Fruit fly (Drosophila melanogaster) whole organism, embryonic: ENCODE data around the gene IntS2.

ENCODE experiments used
- BEAF-32 ChIP-seq: fragments of 200-800 bp; sonication (Bioruptor generic); optimal IDR thresholded peaks from 3 replicates; lab custom pipeline; 2017; ENCODE audit warnings: missing biosample characterization, missing genetic modification characterization, mild to moderate bottlenecking, moderate library complexity, missing genetic modification reagents
- Bdp1 ChIP-seq: fragments of 200-800 bp; sonication (Bioruptor generic); optimal IDR thresholded peaks from 3 replicates; lab custom pipeline; 2016; ENCODE audit warnings: missing biosample characterization, missing genetic modification characterization
- Bteb2 ChIP-seq: fragments of 200-800 bp; sonication (Bioruptor generic); optimal IDR thresholded peaks from 2 replicates; lab custom pipeline; 2016; ENCODE audit warnings: missing biosample characterization, missing genetic modification characterization
- CG10209 ChIP-seq: fragments of 200-800 bp; sonication (Bioruptor generic); optimal IDR thresholded peaks from 3 replicates; lab custom pipeline; 2017; ENCODE audit warnings: missing biosample characterization, mild to moderate bottlenecking, missing genetic modification characterization, missing genetic modification reagents
- CG11723 ChIP-seq: fragments of 200-800 bp; sonication (Bioruptor generic); optimal IDR thresholded peaks from 2 replicates; lab custom pipeline; 2017; ENCODE audit warnings: missing biosample characterization, mild to moderate bottlenecking, missing genetic modification characterization
- CG13894 ChIP-seq: fragments of 200-800 bp; sonication (Bioruptor generic); optimal IDR thresholded peaks from 3 replicates; lab custom pipeline; 2018; ENCODE audit warnings: missing biosample characterization, mild to moderate bottlenecking, missing genetic modification characterization, moderate library complexity
- CG14667 ChIP-seq: fragments of 200-800 bp; sonication (Bioruptor generic); IDR thresholded peaks from 2 replicates; pipeline ENCODE4 v1.3.6; 2022; ENCODE audit warnings: missing biosample characterization, missing genetic modification characterization
- CG14710 ChIP-seq: fragments of 200-800 bp; sonication (Bioruptor generic); optimal IDR thresholded peaks from 3 replicates; lab custom pipeline; 2019; ENCODE audit warnings: missing biosample characterization, mild to moderate bottlenecking, missing genetic modification characterization, moderate library complexity
- CG1647 ChIP-seq: fragments of 200-800 bp; sonication (Bioruptor generic); optimal IDR thresholded peaks from 3 replicates; lab custom pipeline; 2016; ENCODE audit warnings: missing biosample characterization, missing genetic modification characterization
- CG17612 ChIP-seq: fragments of 200-800 bp; sonication (Bioruptor generic); IDR thresholded peaks from 2 replicates; pipeline ENCODE4 v1.3.6; 2022; ENCODE audit warnings: missing biosample characterization, missing genetic modification characterization
- CG1832 ChIP-seq: fragments of 200-800 bp; sonication (Bioruptor generic); optimal IDR thresholded peaks from 2 replicates; lab custom pipeline; 2017; ENCODE audit warnings: missing biosample characterization, mild to moderate bottlenecking, missing genetic modification characterization, inconsistent platforms
- CG2116 ChIP-seq: fragments of 200-800 bp; sonication (Bioruptor generic); optimal IDR thresholded peaks from 3 replicates; lab custom pipeline; 2018; ENCODE audit warnings: missing biosample characterization, mild to moderate bottlenecking, missing genetic modification characterization
- CG31224 ChIP-seq: fragments of 200-800 bp; sonication (Bioruptor generic); IDR thresholded peaks from 2 replicates; pipeline ENCODE4 v1.3.6; 2022; ENCODE audit warnings: missing biosample characterization, missing genetic modification characterization
- CG31441 ChIP-seq: fragments of 200-800 bp; sonication (Bioruptor generic); IDR thresholded peaks from 2 replicates; pipeline ENCODE4 v1.3.6; 2022; ENCODE audit warnings: missing biosample characterization, missing genetic modification characterization
- CG7786 ChIP-seq: fragments of 200-800 bp; sonication (Bioruptor generic); optimal IDR thresholded peaks from 2 replicates; lab custom pipeline; 2016; ENCODE audit warnings: missing biosample characterization, missing genetic modification characterization
- CG9727 ChIP-seq: fragments of 200-800 bp; sonication (Bioruptor generic); optimal IDR thresholded peaks from 3 replicates; lab custom pipeline; 2017; ENCODE audit warnings: missing biosample characterization, mild to moderate bottlenecking, missing genetic modification characterization
- Doc3 ChIP-seq: fragments of 200-800 bp; sonication (Bioruptor generic); IDR thresholded peaks from 3 replicates; pipeline ENCODE4 v1.3.6; 2022; ENCODE audit warnings: missing biosample characterization, missing genetic modification characterization; ENCODE audit not compliant: partially characterized antibody
- Ets97D ChIP-seq: fragments of 200-800 bp; sonication (Bioruptor generic); optimal IDR thresholded peaks from 3 replicates; lab custom pipeline; 2016; ENCODE audit warnings: missing biosample characterization, missing genetic modification characterization
- HLH3B ChIP-seq: fragments of 200-800 bp; sonication (Bioruptor generic); IDR thresholded peaks from 2 replicates; pipeline ENCODE4 v1.3.6; 2022; ENCODE audit warnings: missing biosample characterization, missing genetic modification characterization
- Hmx ChIP-seq: fragments of 200-800 bp; sonication (Bioruptor generic); optimal IDR thresholded peaks from 2 replicates; lab custom pipeline; 2016; ENCODE audit warnings: missing biosample characterization, missing genetic modification characterization
- Hr78 ChIP-seq, 2 experiments: fragments of 200-800 bp in 1 of 2; fragments of >200 bp in 1 of 2; sonication (Bioruptor generic) in 1 of 2; optimal IDR thresholded peaks; 2 replicates each; lab custom pipeline; 2017 to 2019; ENCODE audit warnings: missing biosample characterization in 2 of 2, missing genetic modification characterization in 2 of 2, mild to moderate bottlenecking in 1 of 2, moderate library complexity in 1 of 2
- Nf-YA ChIP-seq: fragments of 200-800 bp; sonication (Bioruptor generic); IDR thresholded peaks from 2 replicates; pipeline ENCODE4 v1.3.6; 2022; ENCODE audit warnings: missing biosample characterization, missing genetic modification characterization
- Trl ChIP-seq, 3 experiments: fragments of >200 bp in 2 of 3; fragments of 200-800 bp in 1 of 3; sonication (Bioruptor generic) in 1 of 3; optimal IDR thresholded peaks; 2 replicates in 1 of 3; 3 replicates in 2 of 3; lab custom pipeline; 2016 to 2017; ENCODE audit warnings: missing biosample characterization in 1 of 3, missing genetic modification characterization in 1 of 3
- Xrp1 ChIP-seq: fragments of 200-800 bp; sonication (Bioruptor generic); IDR thresholded peaks from 2 replicates; pipeline ENCODE4 v1.3.6; 2022; ENCODE audit warnings: missing biosample characterization, missing genetic modification characterization
- amos ChIP-seq: fragments of 200-800 bp; sonication (Bioruptor generic); IDR thresholded peaks from 2 replicates; pipeline ENCODE4 v1.3.6; 2022; ENCODE audit warnings: missing biosample characterization, missing genetic modification characterization; ENCODE audit not compliant: partially characterized antibody
- az2 ChIP-seq: fragments of 200-800 bp; sonication (Bioruptor generic); optimal IDR thresholded peaks from 3 replicates; lab custom pipeline; 2016; ENCODE audit warnings: missing biosample characterization, missing genetic modification characterization
- cad ChIP-seq: fragments of >200 bp; optimal IDR thresholded peaks from 2 replicates; lab custom pipeline; 2017; ENCODE audit warnings: missing biosample characterization, missing genetic modification characterization
- cas ChIP-seq: fragments of 200-800 bp; sonication (Bioruptor generic); IDR thresholded peaks from 2 replicates; pipeline ENCODE4 v1.3.6; 2022; ENCODE audit warnings: missing biosample characterization, missing genetic modification characterization
- corto ChIP-seq: fragments of 200-800 bp; sonication (Bioruptor generic); optimal IDR thresholded peaks from 2 replicates; lab custom pipeline; 2016; ENCODE audit warnings: missing biosample characterization, mild to moderate bottlenecking, missing genetic modification characterization, moderate library complexity
- danr ChIP-seq: fragments of 200-800 bp; sonication (Bioruptor generic); IDR thresholded peaks from 2 replicates; pipeline ENCODE4 v1.3.6; 2022; ENCODE audit warnings: missing biosample characterization, missing genetic modification characterization
- dati ChIP-seq: fragments of 200-800 bp; sonication (Bioruptor generic); IDR thresholded peaks from 2 replicates; pipeline ENCODE4 v1.3.6; 2022; ENCODE audit warnings: missing biosample characterization, missing genetic modification characterization
- dmrt11E ChIP-seq: fragments of 200-800 bp; sonication (Bioruptor generic); optimal IDR thresholded peaks from 3 replicates; lab custom pipeline; 2018; ENCODE audit warnings: missing biosample characterization, mild to moderate bottlenecking, missing genetic modification characterization, moderate library complexity
- esg ChIP-seq: fragments of 200-800 bp; sonication (Bioruptor generic); conservative IDR thresholded peaks from 2 replicates; pipeline ENCODE4 v1.3.6; 2022; ENCODE audit warnings: missing biosample characterization, missing genetic modification characterization
- ewg ChIP-seq: fragments of 200-800 bp; sonication (Bioruptor generic); optimal IDR thresholded peaks from 3 replicates; lab custom pipeline; 2017; ENCODE audit warnings: mild to moderate bottlenecking, missing biosample characterization, missing genetic modification reagents, missing genetic modification characterization
- exex ChIP-seq: fragments of 200-800 bp; sonication (Bioruptor generic); optimal IDR thresholded peaks from 4 replicates; lab custom pipeline; 2018; ENCODE audit warnings: missing biosample characterization, mild to moderate bottlenecking, missing genetic modification characterization, moderate library complexity
- gsb ChIP-seq: fragments of 200-800 bp; sonication (Bioruptor generic); IDR thresholded peaks from 2 replicates; pipeline ENCODE4 v1.3.6; 2022; ENCODE audit warnings: missing biosample characterization, missing genetic modification characterization
- gsb-n ChIP-seq: fragments of 200-800 bp; sonication (Bioruptor generic); optimal IDR thresholded peaks from 3 replicates; lab custom pipeline; 2018; ENCODE audit warnings: missing biosample characterization, mild to moderate bottlenecking, missing genetic modification characterization
- hb ChIP-seq: fragments of 200-800 bp; sonication (Bioruptor generic); IDR thresholded peaks from 3 replicates; pipeline ENCODE4 v1.3.6; 2022; ENCODE audit warnings: missing biosample characterization, missing genetic modification characterization; ENCODE audit not compliant: partially characterized antibody
- hbn ChIP-seq: fragments of 200-800 bp; sonication (Bioruptor generic); IDR thresholded peaks from 2 replicates; pipeline ENCODE4 v1.3.6; 2022; ENCODE audit warnings: missing biosample characterization, missing genetic modification characterization; ENCODE audit not compliant: partially characterized antibody
- mirr ChIP-seq: fragments of 200-800 bp; sonication (Bioruptor generic); optimal IDR thresholded peaks from 3 replicates; lab custom pipeline; 2018; ENCODE audit warnings: missing biosample characterization, mild to moderate bottlenecking, missing genetic modification characterization
- nerfin-2 ChIP-seq: fragments of 200-800 bp; sonication (Bioruptor generic); IDR thresholded peaks from 2 replicates; pipeline ENCODE4 v1.3.6; 2022; ENCODE audit warnings: missing biosample characterization, missing genetic modification characterization; ENCODE audit not compliant: partially characterized antibody
- nmo ChIP-seq: fragments of 200-800 bp; sonication (Bioruptor generic); optimal IDR thresholded peaks from 2 replicates; lab custom pipeline; 2018; ENCODE audit warnings: missing biosample characterization, mild to moderate bottlenecking, missing genetic modification characterization, moderate library complexity
- nom ChIP-seq: fragments of 200-800 bp; sonication (Bioruptor generic); optimal IDR thresholded peaks from 2 replicates; lab custom pipeline; 2017; ENCODE audit warnings: missing biosample characterization, missing genetic modification characterization, mild to moderate bottlenecking, moderate library complexity, missing genetic modification reagents
- onecut ChIP-seq: fragments of 200-800 bp; sonication (Bioruptor generic); IDR thresholded peaks from 2 replicates; pipeline ENCODE4 v1.3.6; 2022; ENCODE audit warnings: missing biosample characterization, missing genetic modification characterization
- pzg ChIP-seq: fragments of 200-800 bp; sonication (Bioruptor generic); optimal IDR thresholded peaks from 3 replicates; lab custom pipeline; 2018; ENCODE audit warnings: missing biosample characterization, mild to moderate bottlenecking, missing genetic modification characterization, moderate library complexity
- sr ChIP-seq: fragments of 200-800 bp; sonication (Bioruptor generic); IDR thresholded peaks from 3 replicates; pipeline ENCODE4 v1.3.6; 2022; ENCODE audit warnings: missing biosample characterization, missing genetic modification characterization
- stwl ChIP-seq: fragments of 200-800 bp; sonication (Bioruptor generic); optimal IDR thresholded peaks from 3 replicates; lab custom pipeline; 2018; ENCODE audit warnings: missing biosample characterization, mild to moderate bottlenecking, missing genetic modification characterization, moderate library complexity
- usp ChIP-seq: fragments of >200 bp; optimal IDR thresholded peaks from 2 replicates; lab custom pipeline; 2017; ENCODE audit warnings: missing biosample characterization, missing genetic modification characterization

The IntS2 gene

dm6 chrX:17651998-17652738 is 4.5 kb downstream of the IntS2 start, which contains the start of gene RhoGAPp190 (continued):
- TF ChIP-seq mirr (GFP tag; lab: Kevin White, UChicago) (no peak), Hmx (no peak), Doc3 (GFP tag; lab: Robert Waterston, UW) (peak; percentile 73), nerfin-2 (GFP tag; lab: Robert Waterston, UW) (peak; percentile 99), CG2116 (GFP tag; lab: Kevin White, UChicago) (peak; percentile 93), CG10209 (GFP tag; lab: Kevin White, UChicago) (no peak), HLH3B (GFP tag; lab: Robert Waterston, UW) (0 out of 2 replicates have a peak, but pooled peaks have one; percentile 13), CG14710 (peak; percentile 48), gsb-n (tag; lab: Kevin White, UChicago) (peak; percentile 17), corto (GFP tag; lab: Kevin White, UChicago) (no peak), nom (GFP tag; lab: Kevin White, UChicago) (peak; percentile 11), CG1647 (GFP tag; lab: Kevin White, UChicago) (peak; percentile 13), CG13894 (tag; lab: Kevin White, UChicago) (peak; percentile 31), CG31441 (no peak), onecut (GFP tag; lab: Robert Waterston, UW) (no peak), Xrp1 (GFP tag; lab: Robert Waterston, UW) (no peak), Hr78 (GFP tag; optimal IDR thresholded peaks at IDR 0.05; lab: Kevin White, UChicago) (no peak), ewg (peak; percentile 90), CG7786 (no peak), CG11723 (GFP tag; lab: Kevin White, UChicago) (no peak), amos (peak; percentile 91; the same call in 1 of the 2 replicates), danr (no peak), CG31224 (GFP tag; lab: Robert Waterston, UW) (no peak), Ets97D (GFP tag; lab: Kevin White, UChicago) (peak; percentile 66), CG17612 (GFP tag; lab: Robert Waterston, UW) (no peak), az2 (no peak), Bteb2 (no peak), Nf-YA (no peak), pzg (GFP tag; lab: Kevin White, UChicago) (peak; percentile 91), esg (GFP tag; lab: Robert Waterston, UW) (no peak), CG14667 (GFP tag; lab: Robert Waterston, UW) (no peak), BEAF-32 (GFP tag; lab: Kevin White, UChicago) (peak; percentile 82), dmrt11E (tag; lab: Kevin White, UChicago) (no peak), hbn (GFP tag; lab: Robert Waterston, UW) (peak; percentile 81), dati (no peak), usp (GFP tag; lab: Kevin White, UChicago) (no peak), CG9727 (GFP tag; lab: Kevin White, UChicago) (no peak), hb (GFP tag; lab: Robert Waterston, UW) (peak; percentile 96), stwl (peak; percentile 50), sr (GFP tag; lab: Robert Waterston, UW) (0 out of 3 replicates have a peak, but pooled peaks have one; percentile 8), CG1832 (GFP tag; lab: Kevin White, UChicago) (peak; percentile 91), exex (tag; lab: Kevin White, UChicago) (peak; percentile 19), cas (GFP tag; lab: Robert Waterston, UW) (no peak), Bdp1 (GFP tag; lab: Kevin White, UChicago) (no peak), cad (GFP tag; lab: Kevin White, UChicago) (no peak), Trl (optimal IDR thresholded peaks at IDR 0.05; lab: Kevin White, UChicago) (peak; percentile 90 to 92), Trl (GFP tag; optimal IDR thresholded peaks at IDR 0.05; lab: Kevin White, UChicago) (no peak), gsb (no peak), nmo (GFP tag; lab: Kevin White, UChicago) (peak; percentile 18)
